Fruit fly (Drosophila melanogaster) Kc167 (cell line): Measurements from ENCODE around the gene CG42537.

ENCODE experiments used
- Sin3A ChIP-seq: fragments of >200 bp; optimal IDR thresholded peaks from 2 replicates; lab custom pipeline; 2018; ENCODE audit warnings: missing external identifiers
- h ChIP-seq: fragments of >200 bp; optimal IDR thresholded peaks from 3 replicates; lab custom pipeline; 2018; ENCODE audit warnings: missing external identifiers
- psq ChIP-seq: fragments of >200 bp; optimal IDR thresholded peaks from 2 replicates; lab custom pipeline; 2017; ENCODE audit warnings: missing external identifiers

- TF ChIP-seq psq, result no peak
- no peak for TF ChIP-seq h (lab: Kevin White, UChicago)
- TF ChIP-seq Sin3A (lab: Kevin White, UChicago), result no peak
These were observed 16.6 kb downstream of the CG42537 start for dm6 chr3R:6394247-6394522.
